ENCODE assay signal across 2 worm cellular contexts in genomic region chrIV:5926643-5927042, ce11.
TF ChIP-seq lines count a peak whose summit lies in the region.

No protein-coding gene starts in this region.

TF ChIP-seq in whole organism, L1 larva, 84 proteins besides CTCF, POLR2A, EP300 and RAD21 (continued from another document):
- TF ChIP-seq blmp-1 (tag; optimal IDR thresholded peaks at IDR 0.05; lab: Kevin White, UChicago) (peak; percentile 89), nhr-90 (tag; optimal IDR thresholded peaks at IDR 0.05; lab: Kevin White, UChicago; ENCODE audit: poor library complexity) (peak; percentile 23), lsy-2 (tag; optimal IDR thresholded peaks at IDR 0.05; lab: Kevin White, UChicago) (peak; percentile 10 to 34), zag-1 (tag; optimal IDR thresholded peaks at IDR 0.05; lab: Kevin White, UChicago) (no peak), C16A3.4 (tag; optimal IDR thresholded peaks at IDR 0.05; lab: Kevin White, UChicago) (peak; percentile 25), nhr-71 (tag; optimal IDR thresholded peaks at IDR 0.05; lab: Kevin White, UChicago) (peak; percentile 48), tbx-2 (tag; optimal IDR thresholded peaks at IDR 0.05; lab: Kevin White, UChicago) (peak; percentile 1), snu-23 (GFP tag; optimal IDR thresholded peaks at IDR 0.05; lab: Kevin White, UChicago) (peak; percentile 52), unc-130 (tag; optimal IDR thresholded peaks at IDR 0.05; lab: Kevin White, UChicago) (peak; percentile 10), nhr-85 (tag; lab: Kevin White, UChicago) (peak; percentile 86)

TF ChIP-seq in whole organism, L2 larva, 48 proteins besides CTCF, POLR2A, EP300 and RAD21 (continued from another document):
- TF ChIP-seq crh-2 (tag; optimal IDR thresholded peaks at IDR 0.05; lab: Kevin White, UChicago), result peak; percentile 14
- peak; percentile 38 for TF ChIP-seq C34F6.9 (tag; optimal IDR thresholded peaks at IDR 0.05; lab: Kevin White, UChicago)
- TF ChIP-seq skn-1 (tag; optimal IDR thresholded peaks at IDR 0.05; lab: Kevin White, UChicago), result no peak
- no peak for TF ChIP-seq elt-1 (tag; optimal IDR thresholded peaks at IDR 0.05; lab: Kevin White, UChicago)
- TF ChIP-seq ztf-1 (GFP tag; conservative IDR thresholded peaks at IDR 0.05; lab: Robert Waterston, UW), result no peak
- TF ChIP-seq nhr-10 (tag; optimal IDR thresholded peaks at IDR 0.05; lab: Kevin White, UChicago), result no peak
- no peak for TF ChIP-seq egl-27 (tag; optimal IDR thresholded peaks at IDR 0.05; lab: Kevin White, UChicago)
- TF ChIP-seq ama-1 (optimal IDR thresholded peaks at IDR 0.05; lab: Kevin White, UChicago), result no peak
- TF ChIP-seq gmeb-1 (tag; optimal IDR thresholded peaks at IDR 0.05; lab: Kevin White, UChicago), result peak; percentile 2
- no peak for TF ChIP-seq lsy-2 (tag; optimal IDR thresholded peaks at IDR 0.05; lab: Kevin White, UChicago)
- TF ChIP-seq peb-1 (tag; optimal IDR thresholded peaks at IDR 0.05; lab: Kevin White, UChicago), result no peak
- peak; percentile 45 for TF ChIP-seq ceh-16 (tag; optimal IDR thresholded peaks at IDR 0.05; lab: Kevin White, UChicago)
- no peak for TF ChIP-seq ceh-82 (tag; optimal IDR thresholded peaks at IDR 0.05; lab: Kevin White, UChicago)
- TF ChIP-seq nhr-129 (tag; optimal IDR thresholded peaks at IDR 0.05; lab: Kevin White, UChicago), result peak; percentile 19
- no peak for TF ChIP-seq aly-2 (tag; optimal IDR thresholded peaks at IDR 0.05; lab: Kevin White, UChicago)
- no peak for TF ChIP-seq unc-62 (GFP tag; optimal IDR thresholded peaks at IDR 0.05; lab: Kevin White, UChicago)
- TF ChIP-seq unc-39 (tag; optimal IDR thresholded peaks at IDR 0.05; lab: Kevin White, UChicago), result no peak
- no peak for TF ChIP-seq mab-5 (tag; optimal IDR thresholded peaks at IDR 0.05; lab: Kevin White, UChicago)
TF ChIP-seq in whole organism, L2 larva: peak in this region for 9.
